Fruit fly (Drosophila melanogaster) whole organism, embryonic: ENCODE measurements around the gene simj.

ENCODE experiments used
- Aef1 ChIP-seq: fragments of 200-800 bp; sonication (Bioruptor generic); IDR thresholded peaks from 3 replicates; pipeline ENCODE4 v1.3.6; 2022; ENCODE audit warnings: missing biosample characterization, missing genetic modification characterization
- CG1024 ChIP-seq: fragments of 200-800 bp; sonication (Bioruptor generic); IDR thresholded peaks from 2 replicates; pipeline ENCODE4 v1.3.6; 2022; ENCODE audit warnings: missing biosample characterization, missing genetic modification characterization
- CG10274 ChIP-seq: fragments of 200-800 bp; sonication (Bioruptor generic); optimal IDR thresholded peaks from 3 replicates; lab custom pipeline; 2017; ENCODE audit warnings: missing biosample characterization, mild to moderate bottlenecking, missing genetic modification characterization
- CG10366 ChIP-seq: fragments of 200-800 bp; sonication (Bioruptor generic); IDR thresholded peaks from 2 replicates; pipeline ENCODE4 v1.3.6; 2022; ENCODE audit warnings: missing biosample characterization, missing genetic modification characterization
- CG10431 ChIP-seq: fragments of 200-800 bp; sonication (Bioruptor generic); optimal IDR thresholded peaks from 3 replicates; lab custom pipeline; 2018; ENCODE audit warnings: missing biosample characterization, mild to moderate bottlenecking, missing genetic modification characterization
- CG10959 ChIP-seq: fragments of 200-800 bp; sonication (Bioruptor generic); IDR thresholded peaks from 2 replicates; pipeline ENCODE4 v1.3.6; 2022; ENCODE audit warnings: missing biosample characterization, missing genetic modification characterization
- CG11695 ChIP-seq: fragments of 200-800 bp; sonication (Bioruptor generic); IDR thresholded peaks from 3 replicates; pipeline ENCODE4 v1.3.6; 2022; ENCODE audit warnings: missing biosample characterization, missing genetic modification characterization
- CG13424 ChIP-seq: fragments of 200-800 bp; sonication (Bioruptor generic); optimal IDR thresholded peaks from 2 replicates; lab custom pipeline; 2019; ENCODE audit warnings: missing biosample characterization, mild to moderate bottlenecking, missing genetic modification characterization, moderate library complexity
- CG14667 ChIP-seq: fragments of 200-800 bp; sonication (Bioruptor generic); IDR thresholded peaks from 2 replicates; pipeline ENCODE4 v1.3.6; 2022; ENCODE audit warnings: missing biosample characterization, missing genetic modification characterization
- CG1529 ChIP-seq: fragments of 200-800 bp; sonication (Bioruptor generic); optimal IDR thresholded peaks from 3 replicates; lab custom pipeline; 2018; ENCODE audit warnings: missing biosample characterization, missing genetic modification characterization
- CG17802 ChIP-seq: fragments of 200-800 bp; sonication (Bioruptor generic); optimal IDR thresholded peaks from 2 replicates; lab custom pipeline; 2018; ENCODE audit warnings: missing biosample characterization, mild to moderate bottlenecking, missing genetic modification characterization, moderate library complexity
- CG17912 ChIP-seq: fragments of 200-800 bp; sonication (Bioruptor generic); optimal IDR thresholded peaks from 2 replicates; lab custom pipeline; 2018; ENCODE audit warnings: missing biosample characterization, mild to moderate bottlenecking, missing genetic modification characterization
- CG18599 ChIP-seq: fragments of 200-800 bp; sonication (Bioruptor generic); optimal IDR thresholded peaks from 3 replicates; lab custom pipeline; 2017; ENCODE audit warnings: missing biosample characterization, missing genetic modification characterization, mild to moderate bottlenecking, moderate library complexity, missing genetic modification reagents
- CG18764 ChIP-seq: fragments of 200-800 bp; sonication (Bioruptor generic); optimal IDR thresholded peaks from 3 replicates; lab custom pipeline; 2016; ENCODE audit warnings: missing biosample characterization, missing genetic modification characterization
- CG31441 ChIP-seq: fragments of 200-800 bp; sonication (Bioruptor generic); IDR thresholded peaks from 2 replicates; pipeline ENCODE4 v1.3.6; 2022; ENCODE audit warnings: missing biosample characterization, missing genetic modification characterization
- CG3847 ChIP-seq: fragments of 200-800 bp; sonication (Bioruptor generic); IDR thresholded peaks from 2 replicates; pipeline ENCODE4 v1.3.6; 2022; ENCODE audit warnings: missing biosample characterization, missing genetic modification characterization
- CG6254 ChIP-seq: fragments of 200-800 bp; sonication (Bioruptor generic); optimal IDR thresholded peaks from 3 replicates; lab custom pipeline; 2017; ENCODE audit warnings: mild to moderate bottlenecking, missing biosample characterization, missing genetic modification reagents, missing genetic modification characterization
- CG6272 ChIP-seq: fragments of 200-800 bp; sonication (Bioruptor generic); IDR thresholded peaks from 2 replicates; pipeline ENCODE4 v1.3.6; 2022; ENCODE audit warnings: missing biosample characterization, missing genetic modification characterization
- CG6654 ChIP-seq: fragments of 200-800 bp; sonication (Bioruptor generic); optimal IDR thresholded peaks from 2 replicates; lab custom pipeline; 2017; ENCODE audit warnings: missing biosample characterization, mild to moderate bottlenecking, missing genetic modification characterization
- CG8359 ChIP-seq: fragments of 200-800 bp; sonication (Bioruptor generic); optimal IDR thresholded peaks from 2 replicates; lab custom pipeline; 2017; ENCODE audit warnings: missing biosample characterization, mild to moderate bottlenecking, missing genetic modification characterization, borderline replicate concordance
- CG9727 ChIP-seq: fragments of 200-800 bp; sonication (Bioruptor generic); optimal IDR thresholded peaks from 3 replicates; lab custom pipeline; 2017; ENCODE audit warnings: missing biosample characterization, mild to moderate bottlenecking, missing genetic modification characterization
- CG9876 ChIP-seq: fragments of 200-800 bp; sonication (Bioruptor generic); optimal IDR thresholded peaks from 2 replicates; lab custom pipeline; 2016; ENCODE audit warnings: missing biosample characterization, missing genetic modification characterization
- D19A ChIP-seq: fragments of 200-800 bp; optimal IDR thresholded peaks from 3 replicates; lab custom pipeline; 2019; ENCODE audit warnings: missing biosample characterization, mild to moderate bottlenecking, missing genetic modification characterization, moderate library complexity
- Dll ChIP-seq: fragments of 200-800 bp; sonication (Bioruptor generic); IDR thresholded peaks from 4 replicates; pipeline ENCODE4 v1.3.6; 2022; ENCODE audit warnings: missing biosample characterization, missing genetic modification characterization; ENCODE audit not compliant: partially characterized antibody
- Dref ChIP-seq: fragments of 200-800 bp; sonication (Bioruptor generic); IDR thresholded peaks from 2 replicates; pipeline ENCODE4 v1.3.6; 2022; ENCODE audit warnings: missing biosample characterization, missing genetic modification characterization
- Ets97D ChIP-seq: fragments of 200-800 bp; sonication (Bioruptor generic); optimal IDR thresholded peaks from 3 replicates; lab custom pipeline; 2016; ENCODE audit warnings: missing biosample characterization, missing genetic modification characterization
- Hmr ChIP-seq: fragments of 200-800 bp; sonication (Bioruptor generic); optimal IDR thresholded peaks from 3 replicates; lab custom pipeline; 2017; ENCODE audit warnings: mild to moderate bottlenecking, missing biosample characterization, missing genetic modification reagents, missing genetic modification characterization
- Hr3 ChIP-seq: fragments of 200-800 bp; sonication (Bioruptor generic); optimal IDR thresholded peaks from 3 replicates; lab custom pipeline; 2016; ENCODE audit warnings: missing biosample characterization, missing genetic modification characterization
- Mad ChIP-seq: fragments of 200-800 bp; sonication (Bioruptor generic); optimal IDR thresholded peaks from 2 replicates; lab custom pipeline; 2016; ENCODE audit warnings: missing biosample characterization, missing genetic modification characterization
- Med ChIP-seq: fragments of 200-800 bp; sonication (Bioruptor generic); peaks from one replicate; lab custom pipeline; 2016; ENCODE audit warnings: missing biosample characterization, missing genetic modification characterization, mild to moderate bottlenecking, inconsistent platforms, moderate library complexity
- NK7.1 ChIP-seq: fragments of 200-800 bp; sonication (Bioruptor generic); optimal IDR thresholded peaks from 3 replicates; lab custom pipeline; 2016; ENCODE audit warnings: missing biosample characterization, missing genetic modification characterization
- Ptx1 ChIP-seq: fragments of 200-800 bp; sonication (Bioruptor generic); IDR thresholded peaks from 2 replicates; pipeline ENCODE4 v1.3.6; 2022; ENCODE audit warnings: missing biosample characterization, missing genetic modification characterization
- Rx ChIP-seq: fragments of 200-800 bp; sonication (Bioruptor generic); IDR thresholded peaks from 2 replicates; pipeline ENCODE4 v1.3.6; 2022; ENCODE audit warnings: missing biosample characterization, missing genetic modification characterization
- Vsx1 ChIP-seq: fragments of 200-800 bp; sonication (Bioruptor generic); optimal IDR thresholded peaks from 2 replicates; lab custom pipeline; 2017; ENCODE audit warnings: missing biosample characterization, mild to moderate bottlenecking, missing genetic modification characterization, missing genetic modification reagents
- ash1 ChIP-seq: fragments of 200-800 bp; sonication (Bioruptor generic); optimal IDR thresholded peaks from 2 replicates; lab custom pipeline; 2018; ENCODE audit warnings: missing biosample characterization, mild to moderate bottlenecking, missing genetic modification characterization
- cg ChIP-seq: fragments of 200-800 bp; sonication (Bioruptor generic); optimal IDR thresholded peaks from 3 replicates; lab custom pipeline; 2019; ENCODE audit warnings: missing biosample characterization, mild to moderate bottlenecking, missing genetic modification characterization, moderate library complexity
- crc ChIP-seq: fragments of 200-800 bp; sonication (Bioruptor generic); optimal IDR thresholded peaks from 2 replicates; lab custom pipeline; 2016; ENCODE audit warnings: missing biosample characterization, missing genetic modification characterization
- da ChIP-seq: fragments of 200-800 bp; sonication (Bioruptor generic); optimal IDR thresholded peaks from 2 replicates; lab custom pipeline; 2016; ENCODE audit warnings: missing biosample characterization, missing genetic modification characterization
- dati ChIP-seq: fragments of 200-800 bp; sonication (Bioruptor generic); IDR thresholded peaks from 2 replicates; pipeline ENCODE4 v1.3.6; 2022; ENCODE audit warnings: missing biosample characterization, missing genetic modification characterization
- disco-r ChIP-seq: fragments of 200-800 bp; sonication (Bioruptor generic); optimal IDR thresholded peaks from 2 replicates; lab custom pipeline; 2016; ENCODE audit warnings: missing biosample characterization, missing genetic modification characterization
- dysf ChIP-seq: fragments of 200-800 bp; sonication (Bioruptor generic); IDR thresholded peaks from 3 replicates; pipeline ENCODE4 v1.3.6; 2022; ENCODE audit warnings: missing biosample characterization, missing genetic modification characterization
- gt ChIP-seq: fragments of 200-800 bp; sonication (Bioruptor generic); IDR thresholded peaks from 2 replicates; pipeline ENCODE4 v1.3.6; 2022; ENCODE audit warnings: missing biosample characterization, missing genetic modification characterization
- hth ChIP-seq: fragments of >200 bp; optimal IDR thresholded peaks from 2 replicates; lab custom pipeline; 2017; ENCODE audit warnings: inconsistent platforms
- oc ChIP-seq: fragments of 200-800 bp; sonication (Bioruptor generic); optimal IDR thresholded peaks from 2 replicates; lab custom pipeline; 2018; ENCODE audit warnings: missing biosample characterization, mild to moderate bottlenecking, missing genetic modification characterization, moderate library complexity
- pfk ChIP-seq: fragments of 200-800 bp; sonication (Bioruptor generic); optimal IDR thresholded peaks from 2 replicates; lab custom pipeline; 2018; ENCODE audit warnings: missing biosample characterization, mild to moderate bottlenecking, missing genetic modification characterization, moderate library complexity
- ranshi ChIP-seq: fragments of 200-800 bp; sonication (Bioruptor generic); IDR thresholded peaks from 2 replicates; pipeline ENCODE4 v1.3.6; 2022; ENCODE audit warnings: missing biosample characterization, missing genetic modification characterization
- row ChIP-seq: fragments of 200-800 bp; sonication (Bioruptor generic); IDR thresholded peaks from 3 replicates; pipeline ENCODE4 v1.3.6; 2022; ENCODE audit warnings: missing biosample characterization, missing genetic modification characterization
- sens ChIP-seq: fragments of 200-800 bp; sonication (Bioruptor generic); peaks from one replicate; lab custom pipeline; 2016; ENCODE audit warnings: missing biosample characterization, missing genetic modification characterization
- tgo ChIP-seq: fragments of 200-800 bp; sonication (Bioruptor generic); IDR thresholded peaks from 3 replicates; pipeline ENCODE4 v1.3.6; 2022; ENCODE audit warnings: missing biosample characterization, missing genetic modification characterization
- unpg ChIP-seq: fragments of 200-800 bp; sonication (Bioruptor generic); optimal IDR thresholded peaks from 3 replicates; lab custom pipeline; 2018; ENCODE audit warnings: missing biosample characterization, mild to moderate bottlenecking, missing genetic modification characterization, moderate library complexity
- zen ChIP-seq: fragments of 200-800 bp; sonication (Bioruptor generic); optimal IDR thresholded peaks from 3 replicates; lab custom pipeline; 2018; ENCODE audit warnings: missing biosample characterization, mild to moderate bottlenecking, missing genetic modification characterization, moderate library complexity

Gene simj

dm6 chr3L:10696635-10697412, 32.3 kb downstream of the simj start, which contains the start of gene NijA (continued):
- TF ChIP-seq unpg = peak; percentile 49
- no peak for TF ChIP-seq NK7.1
- no peak for TF ChIP-seq Ptx1
- peak; percentile 46 for TF ChIP-seq Hmr (GFP tag; lab: Kevin White, UChicago)
- TF ChIP-seq CG10366 (GFP tag; lab: Robert Waterston, UW) = no peak
- TF ChIP-seq D19A (tag; lab: Kevin White, UChicago) = peak; percentile 28
- no peak for TF ChIP-seq Aef1
- TF ChIP-seq crc (GFP tag; lab: Kevin White, UChicago) = no peak
- peak; percentile 9 for TF ChIP-seq Med (GFP tag; lab: Kevin White, UChicago)
- TF ChIP-seq gt (GFP tag; lab: Robert Waterston, UW) = no peak
- no peak for TF ChIP-seq cg (GFP tag; lab: Kevin White, UChicago)
- TF ChIP-seq CG6654 (GFP tag; lab: Kevin White, UChicago) = no peak
- TF ChIP-seq Dll (GFP tag; lab: Robert Waterston, UW) = no peak
- TF ChIP-seq Rx (GFP tag; lab: Robert Waterston, UW) = no peak
- TF ChIP-seq CG31441 = peak; percentile 56; the same call in 1 of the 2 replicates
- no peak for TF ChIP-seq Ets97D (GFP tag; lab: Kevin White, UChicago)
- no peak for TF ChIP-seq CG1529 (GFP tag; lab: Kevin White, UChicago)
- no peak for TF ChIP-seq CG3847 (GFP tag; lab: Robert Waterston, UW)
- TF ChIP-seq CG9727 = peak; percentile 27
- TF ChIP-seq Vsx1 = no peak
- TF ChIP-seq CG8359 (GFP tag; lab: Kevin White, UChicago) = no peak
- no peak for TF ChIP-seq ash1
- no peak for TF ChIP-seq pfk (GFP tag; lab: Kevin White, UChicago)
- no peak for TF ChIP-seq disco-r
- no peak for TF ChIP-seq CG10274 (GFP tag; lab: Kevin White, UChicago)
- no peak for TF ChIP-seq Mad (GFP tag; lab: Kevin White, UChicago)
- TF ChIP-seq CG17912 (GFP tag; lab: Kevin White, UChicago) = no peak
- peak; percentile 25 for TF ChIP-seq CG13424
- no peak for TF ChIP-seq CG9876
- TF ChIP-seq tgo (GFP tag; lab: Robert Waterston, UW) = no peak
- TF ChIP-seq row (GFP tag; lab: Robert Waterston, UW) = peak; percentile 22; the same call in 1 of the 3 replicates
- TF ChIP-seq CG10959 (GFP tag; lab: Robert Waterston, UW) = no peak
- no peak for TF ChIP-seq zen
- TF ChIP-seq CG6254 (GFP tag; lab: Kevin White, UChicago) = no peak
- TF ChIP-seq dysf (GFP tag; lab: Robert Waterston, UW) = no peak
- no peak for TF ChIP-seq da (GFP tag; lab: Kevin White, UChicago)
- TF ChIP-seq CG11695 (GFP tag; lab: Robert Waterston, UW) = 0 out of 3 replicates have a peak, but pooled peaks have one; percentile 17
- no peak for TF ChIP-seq CG18764 (GFP tag; lab: Kevin White, UChicago)
- no peak for TF ChIP-seq CG14667
- no peak for TF ChIP-seq hth
- TF ChIP-seq CG10431 (GFP tag; lab: Kevin White, UChicago) = no peak
- TF ChIP-seq CG6272 (GFP tag; lab: Robert Waterston, UW) = no peak
- TF ChIP-seq sens (GFP tag; lab: Kevin White, UChicago) = no peak
- TF ChIP-seq Hr3 (GFP tag; lab: Kevin White, UChicago) = no peak
- no peak for TF ChIP-seq dati
- no peak for TF ChIP-seq Dref (GFP tag; lab: Robert Waterston, UW)
- TF ChIP-seq CG1024 = no peak
- TF ChIP-seq CG18599 (GFP tag; lab: Kevin White, UChicago) = peak; percentile 21
- no peak for TF ChIP-seq ranshi
- TF ChIP-seq oc (tag; lab: Kevin White, UChicago) = no peak
- no peak for TF ChIP-seq CG17802 (tag; lab: Kevin White, UChicago)
